Worm (Caenorhabditis elegans) whole organism, midembryonic: ENCODE data around the gene nasp-1.

Source experiments
- T22C8.4 ChIP-seq: fragments of 200-800 bp; sonication (Bioruptor generic); IDR thresholded peaks from 2 replicates; pipeline ENCODE4 v1.3.6; 2022; ENCODE audit warnings: missing genetic modification characterization, missing compliant biosample characterization
- ztf-23 ChIP-seq: fragments of 200-800 bp; sonication (Bioruptor generic); IDR thresholded peaks from 2 replicates; pipeline ENCODE4 v1.3.6; 2022; ENCODE audit warnings: missing genetic modification reagents, missing genetic modification characterization, missing compliant biosample characterization

DNA sequence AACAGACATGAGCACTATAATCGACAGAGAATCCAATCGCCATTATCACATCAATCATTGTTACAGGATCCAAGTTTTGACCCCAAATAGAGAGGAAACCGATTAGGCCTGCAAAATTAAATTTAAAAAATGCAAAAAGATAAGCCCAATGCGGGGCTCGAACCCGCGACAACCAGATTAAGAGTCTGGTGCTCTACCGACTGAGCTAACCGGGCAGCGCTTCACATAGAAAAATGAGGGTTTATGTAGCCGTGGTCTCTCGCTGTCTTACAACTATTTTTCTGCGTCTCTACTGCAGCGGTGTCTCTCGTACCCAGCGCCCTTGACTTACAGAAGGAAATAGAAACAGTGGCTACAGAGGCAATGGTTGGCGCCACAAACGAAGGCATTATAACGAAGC lies 51.2 kb downstream of the nasp-1 start:
- TF ChIP-seq ztf-23 (GFP tag; lab: Robert Waterston, UW) (peak; percentile 78), T22C8.4 (GFP tag; lab: Robert Waterston, UW) (peak; percentile 60; the same call in 1 of the 2 replicates)
